Worm (Caenorhabditis elegans): ENCODE data around the gene gsp-1.

The gsp-1 gene

DNA sequence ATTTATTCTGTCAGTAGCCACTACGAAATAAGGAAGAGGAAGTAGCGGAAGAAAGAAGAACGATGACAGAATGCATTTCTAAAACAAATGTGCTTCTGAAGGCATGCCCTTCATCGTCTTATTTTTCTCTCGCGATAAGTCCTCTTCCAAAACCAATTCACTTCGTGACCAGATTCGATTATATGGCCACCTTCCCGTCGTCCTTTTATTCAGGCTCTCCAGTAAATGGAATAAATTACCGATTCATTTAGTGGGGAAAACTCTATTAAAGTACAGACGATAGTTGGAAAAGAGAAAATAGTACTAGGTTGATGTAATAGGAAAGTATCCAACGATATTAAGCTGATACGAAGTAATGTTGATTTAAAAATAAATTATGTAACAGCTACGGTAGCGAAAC, 39.1 kb downstream of the gsp-1 start:
- TF ChIP-seq nhr-6 (tag; optimal IDR thresholded peaks at IDR 0.05) = no peak
- TF ChIP-seq unc-55 (GFP tag; optimal IDR thresholded peaks at IDR 0.05) = peak; percentile 41
- TF ChIP-seq sma-9 (GFP tag; optimal IDR thresholded peaks at IDR 0.05) = peak; percentile 45
- no peak for TF ChIP-seq sma-9 (tag; optimal IDR thresholded peaks at IDR 0.05)

DNA sequence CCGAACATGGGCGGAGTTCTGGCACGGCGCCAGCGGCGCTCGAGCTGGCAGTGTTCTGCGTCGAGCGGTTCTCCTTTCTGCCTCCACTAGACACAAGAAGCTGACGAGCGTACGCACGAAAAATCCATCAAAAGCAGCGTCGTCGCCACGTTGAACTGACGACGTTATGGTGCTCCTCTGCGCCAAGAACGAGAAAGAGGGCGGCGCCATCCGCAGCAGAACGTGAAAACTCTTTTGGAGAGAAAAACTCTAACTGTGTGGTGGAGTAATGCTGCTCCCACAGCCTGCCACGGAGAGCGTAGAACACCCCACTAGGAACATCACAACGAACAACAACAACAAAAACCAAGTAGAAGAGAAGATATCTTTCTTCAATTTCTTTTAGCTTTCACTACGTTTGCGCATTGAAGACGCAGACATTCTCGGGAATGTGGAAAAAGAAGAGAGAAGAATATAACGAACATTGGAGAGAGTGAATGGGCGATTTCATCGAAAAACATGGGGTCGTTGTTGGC, 39.7 kb downstream of the gsp-1 start:
- TF ChIP-seq lin-13 (GFP tag; optimal IDR thresholded peaks at IDR 0.05) (no peak), crh-2 (tag; optimal IDR thresholded peaks at IDR 0.05) (peak; percentile 8), aly-2 (tag; optimal IDR thresholded peaks at IDR 0.05) (no peak), nhr-11 (tag; optimal IDR thresholded peaks at IDR 0.05) (no peak), skn-1 (tag; optimal IDR thresholded peaks at IDR 0.05) (no peak), gmeb-1 (tag; optimal IDR thresholded peaks at IDR 0.05) (no peak), egl-27 (tag; optimal IDR thresholded peaks at IDR 0.05) (peak; percentile 13), ZK546.5 (tag; optimal IDR thresholded peaks at IDR 0.05) (no peak), lsy-2 (tag; optimal IDR thresholded peaks at IDR 0.05) (peak in 1 of 2 experiments; percentile 52), sma-9 (GFP tag; optimal IDR thresholded peaks at IDR 0.05) (peak; percentile 88), sma-9 (tag; optimal IDR thresholded peaks at IDR 0.05) (no peak), mdl-1 (tag; optimal IDR thresholded peaks at IDR 0.05) (peak in 1 of 2 experiments; percentile 47), fos-1 (tag; optimal IDR thresholded peaks at IDR 0.05) (peak; percentile 23), ceh-16 (tag; optimal IDR thresholded peaks at IDR 0.05) (no peak), alr-1 (tag; optimal IDR thresholded peaks at IDR 0.05) (no peak), sem-4 (tag; optimal IDR thresholded peaks at IDR 0.05) (peak; percentile 70), F13H6.1 (tag; optimal IDR thresholded peaks at IDR 0.05) (peak; percentile 51), blmp-1 (tag; optimal IDR thresholded peaks at IDR 0.05; ENCODE audit: insufficient read depth) (peak; percentile 90), lin-11 (tag; optimal IDR thresholded peaks at IDR 0.05) (peak; percentile 32), zag-1 (tag; optimal IDR thresholded peaks at IDR 0.05) (peak; percentile 56), mab-5 (tag; optimal IDR thresholded peaks at IDR 0.05) (no peak), C34F6.9 (tag; optimal IDR thresholded peaks at IDR 0.05) (peak; percentile 55), ztf-11 (tag; optimal IDR thresholded peaks at IDR 0.05) (no peak), nhr-77 (tag; optimal IDR thresholded peaks at IDR 0.05) (no peak), unc-55 (GFP tag; optimal IDR thresholded peaks at IDR 0.05) (peak; percentile 32), mbf-1 (tag; optimal IDR thresholded peaks at IDR 0.05) (no peak), ceh-82 (tag; optimal IDR thresholded peaks at IDR 0.05) (no peak), nhr-129 (tag; optimal IDR thresholded peaks at IDR 0.05) (peak; percentile 29), Y55F3AM.14 (GFP tag; optimal IDR thresholded peaks at IDR 0.05) (peak; percentile 65)

DNA sequence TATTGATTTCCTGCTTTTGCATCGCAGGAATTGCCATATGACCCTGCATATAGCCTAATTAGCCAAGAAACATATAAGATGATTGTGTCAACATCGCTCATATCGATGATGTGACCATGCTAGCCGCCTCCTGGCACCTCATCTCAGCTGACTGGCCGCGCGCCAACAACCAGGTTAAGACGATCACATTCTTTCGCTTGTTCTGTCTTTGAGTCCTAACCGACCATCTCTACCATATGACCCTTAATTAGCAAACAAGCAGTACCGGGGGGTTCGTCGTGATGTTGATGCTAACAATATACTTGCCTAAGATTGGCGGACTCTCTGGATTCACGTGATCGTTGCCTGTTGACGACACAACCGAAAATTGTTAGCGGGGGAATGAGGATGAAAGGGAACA, 40.4 kb downstream of the gsp-1 start:
- TF ChIP-seq sma-9 (GFP tag; optimal IDR thresholded peaks at IDR 0.05) = peak; percentile 40
- TF ChIP-seq sma-9 (tag; optimal IDR thresholded peaks at IDR 0.05) = no peak
- peak; percentile 59 for TF ChIP-seq nhr-25 (tag; optimal IDR thresholded peaks at IDR 0.05)
- TF ChIP-seq F13H6.1 (tag; optimal IDR thresholded peaks at IDR 0.05) = no peak
- TF ChIP-seq nhr-129 (tag; optimal IDR thresholded peaks at IDR 0.05) = peak; percentile 42

DNA sequence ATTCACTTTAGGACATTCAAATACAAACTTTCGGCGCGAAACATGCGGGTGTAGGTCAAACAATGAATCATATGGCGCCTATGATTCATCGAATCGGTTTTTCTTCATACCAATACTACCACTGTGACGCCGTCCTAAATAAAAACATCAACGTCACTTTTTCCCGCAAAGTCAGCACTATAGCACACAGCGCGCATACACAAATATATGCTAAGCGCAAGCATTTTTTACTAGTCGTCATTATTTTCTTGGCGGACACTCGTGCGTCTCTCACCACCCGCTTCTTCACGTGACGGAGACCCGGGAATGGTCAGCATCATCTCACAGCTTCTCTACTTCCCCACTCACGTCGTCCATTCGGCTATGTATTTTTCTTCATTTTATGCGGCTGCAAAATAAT, 41.0 kb downstream of the gsp-1 start:
- no peak for TF ChIP-seq nhr-11 (tag; optimal IDR thresholded peaks at IDR 0.05)
- no peak for TF ChIP-seq elt-3 (tag; optimal IDR thresholded peaks at IDR 0.05)
- peak; percentile 37 for TF ChIP-seq unc-55 (GFP tag; optimal IDR thresholded peaks at IDR 0.05)
- peak in 1 of 2 experiments; percentile 30 for TF ChIP-seq lsy-2 (tag; optimal IDR thresholded peaks at IDR 0.05)
- TF ChIP-seq lin-11 (tag; optimal IDR thresholded peaks at IDR 0.05) = peak; percentile 9
- peak; percentile 58 for TF ChIP-seq sma-9 (GFP tag; optimal IDR thresholded peaks at IDR 0.05)
- TF ChIP-seq sma-9 (tag; optimal IDR thresholded peaks at IDR 0.05) = no peak
- peak; percentile 20 for TF ChIP-seq crh-2 (tag; optimal IDR thresholded peaks at IDR 0.05)
- TF ChIP-seq mdl-1 (tag; optimal IDR thresholded peaks at IDR 0.05) = peak; percentile 14 to 19
- TF ChIP-seq F13H6.1 (tag; optimal IDR thresholded peaks at IDR 0.05) = peak; percentile 2
- peak; percentile 24 for TF ChIP-seq C34F6.9 (tag; optimal IDR thresholded peaks at IDR 0.05)

DNA sequence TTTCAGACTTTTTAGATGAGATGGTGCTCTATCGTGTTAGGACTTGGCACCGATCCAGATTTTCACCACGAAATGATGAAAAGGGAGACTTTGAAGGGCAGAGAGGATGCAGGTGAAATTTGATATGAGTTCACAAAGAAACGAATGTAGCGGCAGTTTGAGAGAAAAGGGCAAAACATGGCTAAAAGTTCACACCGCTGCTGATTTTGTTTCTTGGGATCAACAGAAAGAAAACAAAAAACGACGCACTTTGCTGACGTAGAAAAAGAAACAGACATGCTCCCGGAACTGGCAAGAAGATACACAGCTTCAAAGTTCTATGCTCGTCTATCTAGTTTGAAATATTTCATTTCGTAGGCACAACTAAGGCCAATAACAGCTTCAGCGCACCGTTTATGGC, 41.4 kb downstream of the gsp-1 start:
- TF ChIP-seq egl-27 (tag; optimal IDR thresholded peaks at IDR 0.05) (no peak), nhr-12 (tag; optimal IDR thresholded peaks at IDR 0.05) (no peak), crh-2 (tag; optimal IDR thresholded peaks at IDR 0.05) (no peak), C34F6.9 (tag; optimal IDR thresholded peaks at IDR 0.05) (no peak), elt-1 (tag; optimal IDR thresholded peaks at IDR 0.05) (no peak), nhr-77 (tag; optimal IDR thresholded peaks at IDR 0.05) (no peak), ztf-11 (tag; optimal IDR thresholded peaks at IDR 0.05) (no peak), mab-5 (tag; optimal IDR thresholded peaks at IDR 0.05) (no peak), nhr-25 (tag; optimal IDR thresholded peaks at IDR 0.05) (no peak), zag-1 (tag; optimal IDR thresholded peaks at IDR 0.05) (no peak), unc-55 (GFP tag; optimal IDR thresholded peaks at IDR 0.05) (no peak)

Data from whole organism, L2 larva.